Worm (Caenorhabditis elegans): Measurements from ENCODE around the gene F52E1.9.

The F52E1.9 gene

DNA sequence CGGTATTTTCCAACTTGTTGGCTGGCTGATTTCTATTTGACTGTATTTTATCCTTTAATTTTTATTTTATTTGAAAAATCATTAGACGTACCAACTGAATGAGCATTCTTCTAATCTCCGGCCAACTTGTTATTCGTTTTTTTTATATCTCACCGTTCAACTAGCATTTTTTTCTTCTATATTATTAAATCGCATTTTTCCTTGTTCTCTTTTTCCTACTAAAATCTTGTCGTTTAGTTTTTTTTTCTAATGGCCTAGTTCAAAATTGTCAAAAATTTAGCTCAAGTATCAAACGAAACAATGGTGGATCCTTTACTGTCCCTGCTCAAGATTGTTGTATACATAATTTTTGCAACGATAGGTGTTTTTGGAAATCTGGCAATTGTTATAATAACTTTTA lies 51.1 kb downstream of the F52E1.9 start, which contains the start of gene srsx-22:
TSS of gene srsx-22 (plus strand) at position 301 of the 400 bp plus-strand sequence.
- TF ChIP-seq egl-13 (tag; optimal IDR thresholded peaks at IDR 0.05), result no peak
- no peak for TF ChIP-seq snpc-4 (tag; optimal IDR thresholded peaks at IDR 0.05)
- TF ChIP-seq ceh-82 (tag; optimal IDR thresholded peaks at IDR 0.05), result no peak

DNA sequence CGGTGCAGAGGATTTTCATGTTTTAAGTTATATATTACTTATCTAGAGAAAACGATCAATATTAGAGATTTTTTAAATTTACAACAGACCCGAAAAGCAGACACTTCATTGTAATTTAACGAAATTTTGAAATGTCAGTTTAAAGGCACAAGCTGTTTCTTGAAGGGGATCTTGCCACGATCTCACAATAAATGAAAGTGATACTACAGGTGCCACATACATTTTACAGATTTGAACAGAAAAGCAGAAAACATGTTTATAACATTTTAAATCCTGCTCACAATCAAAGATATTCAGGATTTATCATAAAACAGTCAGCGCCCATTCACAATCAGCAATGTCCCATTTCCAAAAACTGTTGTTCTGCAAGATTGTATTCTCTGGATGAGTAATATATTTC lies 52.5 kb downstream of the F52E1.9 start:
- TF ChIP-seq hlh-17 (GFP tag; optimal IDR thresholded peaks at IDR 0.05; ENCODE audit: borderline replicate concordance) (no peak), alr-1 (tag; optimal IDR thresholded peaks at IDR 0.05; ENCODE audit: borderline replicate concordance) (no peak)

DNA sequence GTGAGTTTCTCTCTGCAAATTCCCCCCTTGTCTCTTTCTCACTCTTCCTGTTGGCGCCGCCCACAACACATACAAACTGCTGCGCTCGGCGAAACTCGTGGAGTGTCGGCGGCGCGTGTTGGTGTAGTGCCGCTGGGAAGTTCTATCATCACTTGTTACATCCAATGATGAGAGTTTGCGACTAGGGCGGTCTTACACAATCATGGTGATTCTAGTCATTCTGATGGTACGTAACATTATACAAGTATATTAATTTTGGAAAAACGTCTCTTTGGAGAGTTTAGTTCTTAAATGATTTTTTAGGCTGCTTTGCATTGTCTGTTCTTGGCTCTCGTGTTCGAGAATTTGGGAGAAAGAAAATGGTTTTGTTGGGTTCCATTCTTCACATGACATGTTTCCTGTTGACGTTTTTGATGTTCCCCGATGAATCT lies 53.5 kb downstream of the F52E1.9 start:
- TF ChIP-seq lsy-2 (tag; optimal IDR thresholded peaks at IDR 0.05), result peak; percentile 59 to 84
- TF ChIP-seq lin-13 (GFP tag; optimal IDR thresholded peaks at IDR 0.05), result peak; percentile 59
- peak; percentile 95 for TF ChIP-seq nhr-19 (GFP tag; conservative IDR thresholded peaks at IDR 0.05)
- TF ChIP-seq zip-4 (GFP tag; optimal IDR thresholded peaks at IDR 0.05), result peak; percentile 69
- peak; percentile 63 for TF ChIP-seq hpl-2 (GFP tag; optimal IDR thresholded peaks at IDR 0.05)
- peak; percentile 81 for TF ChIP-seq mep-1 (tag; optimal IDR thresholded peaks at IDR 0.05)
- peak; percentile 68 for TF ChIP-seq efl-3 (GFP tag; optimal IDR thresholded peaks at IDR 0.05)
- TF ChIP-seq swsn-7 (tag; optimal IDR thresholded peaks at IDR 0.05), result peak; percentile 93
- peak; percentile 93 for TF ChIP-seq dsc-1 (tag; optimal IDR thresholded peaks at IDR 0.05)
- no peak for TF ChIP-seq tlp-1 (tag; optimal IDR thresholded peaks at IDR 0.05)
- TF ChIP-seq nhr-237 (tag; optimal IDR thresholded peaks at IDR 0.05), result peak; percentile 8
- TF ChIP-seq ceh-90 (tag; optimal IDR thresholded peaks at IDR 0.05), result no peak
- TF ChIP-seq fkh-10 (GFP tag; optimal IDR thresholded peaks at IDR 0.05), result peak; percentile 25
- no peak for TF ChIP-seq pqm-1 (tag; optimal IDR thresholded peaks at IDR 0.05)
- peak; percentile 96 for TF ChIP-seq nhr-90 (tag; optimal IDR thresholded peaks at IDR 0.05; ENCODE audit: poor library complexity)
- peak in 1 of 2 experiments; percentile 59 for TF ChIP-seq mdl-1 (tag; optimal IDR thresholded peaks at IDR 0.05)
- no peak for TF ChIP-seq unc-30 (tag; optimal IDR thresholded peaks at IDR 0.05)
- no peak for TF ChIP-seq pag-3 (tag; optimal IDR thresholded peaks at IDR 0.05; ENCODE audit: borderline replicate concordance, insufficient read depth)
- peak; percentile 89 for TF ChIP-seq xbp-1 (tag; optimal IDR thresholded peaks at IDR 0.05)
- peak; percentile 66 to 77 for TF ChIP-seq efl-1 (optimal IDR thresholded peaks at IDR 0.05)
- TF ChIP-seq efl-1 (GFP tag; optimal IDR thresholded peaks at IDR 0.05 in 1 of 2), result peak; percentile 53 to 96
- TF ChIP-seq C16A3.4 (tag; optimal IDR thresholded peaks at IDR 0.05), result peak; percentile 39
- TF ChIP-seq dpl-1 (GFP tag; optimal IDR thresholded peaks at IDR 0.05), result peak; percentile 37 to 64 (median 56)
- peak; percentile 66 for TF ChIP-seq ceh-8 (GFP tag; optimal IDR thresholded peaks at IDR 0.05)
- TF ChIP-seq fos-1 (tag; optimal IDR thresholded peaks at IDR 0.05), result peak; percentile 75
- TF ChIP-seq tbx-2 (tag; optimal IDR thresholded peaks at IDR 0.05), result peak; percentile 85
- peak; percentile 92 for TF ChIP-seq lin-14 (GFP tag; optimal IDR thresholded peaks at IDR 0.05)
- TF ChIP-seq blmp-1 (tag; optimal IDR thresholded peaks at IDR 0.05), result peak; percentile 26
- peak; percentile 49 for TF ChIP-seq aly-2 (tag; optimal IDR thresholded peaks at IDR 0.05)
- TF ChIP-seq ama-1 (optimal IDR thresholded peaks at IDR 0.05), result peak; percentile 96
- no peak for TF ChIP-seq unc-98 (GFP tag; IDR thresholded peaks at IDR 0.05)
- no peak for TF ChIP-seq nhr-76 (tag; optimal IDR thresholded peaks at IDR 0.05)
- TF ChIP-seq lir-3 (tag; optimal IDR thresholded peaks at IDR 0.05; ENCODE audit: poor library complexity), result peak; percentile 50
- peak; percentile 95 for TF ChIP-seq snu-23 (GFP tag; optimal IDR thresholded peaks at IDR 0.05)
- no peak for TF ChIP-seq mef-2 (tag; optimal IDR thresholded peaks at IDR 0.05)
- no peak for TF ChIP-seq nhr-28 (tag; optimal IDR thresholded peaks at IDR 0.05)
- peak; percentile 74 for TF ChIP-seq mab-9 (GFP tag; IDR thresholded peaks at IDR 0.05)
- TF ChIP-seq Y116A8C.19 (tag; optimal IDR thresholded peaks at IDR 0.05; ENCODE audit: borderline replicate concordance), result no peak
- TF ChIP-seq nhr-20 (tag; optimal IDR thresholded peaks at IDR 0.05), result peak; percentile 95
- TF ChIP-seq nhr-11 (tag; optimal IDR thresholded peaks at IDR 0.05), result peak; percentile 28
- peak; percentile 22 for TF ChIP-seq unc-130 (tag; optimal IDR thresholded peaks at IDR 0.05)
- TF ChIP-seq elt-3 (tag; optimal IDR thresholded peaks at IDR 0.05), result peak; percentile 16 to 80 (median 29)
- TF ChIP-seq nhr-71 (tag; optimal IDR thresholded peaks at IDR 0.05), result peak; percentile 95
- TF ChIP-seq irx-1 (tag; optimal IDR thresholded peaks at IDR 0.05), result peak; percentile 80

Measured in whole organism, L1 larva.